Worm (Caenorhabditis elegans) whole organism, early embryonic: Measurements from ENCODE around the gene rpl-6.

Experiments used
- B0310.2 ChIP-seq: sonication (generic microtip); optimal IDR thresholded peaks from 2 replicates; lab custom pipeline; 2016; ENCODE audit warnings: mild to moderate bottlenecking, missing genetic modification characterization, missing compliant biosample characterization
- F13C5.2 ChIP-seq: sonication (generic microtip); optimal IDR thresholded peaks from 2 replicates; lab custom pipeline; 2017; ENCODE audit warnings: mild to moderate bottlenecking, missing genetic modification characterization, inconsistent platforms, missing compliant biosample characterization
- aly-1 ChIP-seq: sonication (generic microtip); optimal IDR thresholded peaks from 2 replicates; lab custom pipeline; 2016; ENCODE audit warnings: missing genetic modification characterization, missing compliant biosample characterization
- ama-1 ChIP-seq: fragments of 150-350 bp; optimal IDR thresholded peaks from 2 replicates; lab custom pipeline; 2014
- ceh-13 ChIP-seq: fragments of 200-800 bp; sonication (Bioruptor generic); optimal IDR thresholded peaks from 2 replicates; lab custom pipeline; 2018; ENCODE audit warnings: mild to moderate bottlenecking, missing genetic modification characterization, missing compliant biosample characterization
- ceh-36 ChIP-seq: sonication (generic microtip); optimal IDR thresholded peaks from 2 replicates; lab custom pipeline; 2016; ENCODE audit warnings: missing genetic modification characterization, inconsistent platforms, missing compliant biosample characterization
- ets-7 ChIP-seq: sonication (generic microtip); optimal IDR thresholded peaks from 2 replicates; lab custom pipeline; 2016; ENCODE audit warnings: missing genotype, missing genetic modification characterization, missing compliant biosample characterization
- flt-1 ChIP-seq: fragments of 200-800 bp; sonication (Bioruptor generic); IDR thresholded peaks from 2 replicates; pipeline ENCODE4 v1.3.6; 2022; ENCODE audit warnings: missing genetic modification characterization, missing compliant biosample characterization
- hmbx-1 ChIP-seq: sonication (generic microtip); optimal IDR thresholded peaks from 2 replicates; lab custom pipeline; 2016; ENCODE audit warnings: mild to moderate bottlenecking, missing genetic modification characterization, missing compliant biosample characterization
- hmg-4 ChIP-seq: fragments of 200-800 bp; sonication (Bioruptor generic); optimal IDR thresholded peaks from 2 replicates; lab custom pipeline; 2018; ENCODE audit warnings: mild to moderate bottlenecking, missing genetic modification characterization, missing compliant biosample characterization
- hnd-1 ChIP-seq: sonication (generic microtip); optimal IDR thresholded peaks from 2 replicates; lab custom pipeline; 2016; ENCODE audit warnings: missing genetic modification characterization, missing compliant biosample characterization
- pes-1 ChIP-seq: fragments of 200-800 bp; sonication (Bioruptor generic); IDR thresholded peaks from 2 replicates; pipeline ENCODE4 v1.3.6; 2022; ENCODE audit warnings: missing genetic modification reagents, missing genetic modification characterization, missing compliant biosample characterization
- scrt-1 ChIP-seq: fragments of 200-800 bp; sonication (Bioruptor generic); IDR thresholded peaks from 2 replicates; pipeline ENCODE4 v1.3.6; 2022; ENCODE audit warnings: missing genetic modification characterization, missing compliant biosample characterization
- sea-1 ChIP-seq: fragments of 200-800 bp; sonication (Bioruptor generic); conservative IDR thresholded peaks from 2 replicates; pipeline ENCODE4 v1.3.6; 2022; ENCODE audit warnings: missing genetic modification characterization, missing compliant biosample characterization
- tbx-11 ChIP-seq: fragments of 200-800 bp; sonication (Bioruptor generic); IDR thresholded peaks from 2 replicates; pipeline ENCODE4 v1.3.6; 2022; ENCODE audit warnings: missing genetic modification characterization, missing compliant biosample characterization
- tbx-37 ChIP-seq: fragments of 200-800 bp; sonication (Bioruptor generic); conservative IDR thresholded peaks from 2 replicates; pipeline ENCODE4 v1.3.6; 2022; ENCODE audit warnings: missing genetic modification reagents, missing genetic modification characterization, missing compliant biosample characterization
- tra-4 ChIP-seq: sonication (generic microtip); optimal IDR thresholded peaks from 2 replicates; lab custom pipeline; 2017; ENCODE audit warnings: missing genetic modification characterization, missing compliant biosample characterization

rpl-6 gene

ce11 chrIII:7247740-7248139, 39.5 kb downstream of the rpl-6 start, which contains the start of gene zmp-6:
zmp-6 (minus strand) TSS chrIII:7247840.
- no peak for TF ChIP-seq ceh-13 (GFP tag; lab: Kevin White, UChicago)
- TF ChIP-seq hmbx-1 (tag; lab: Kevin White, UChicago) = no peak
- TF ChIP-seq tra-4 (tag; lab: Kevin White, UChicago) = no peak
- TF ChIP-seq ama-1 = no peak
- no peak for TF ChIP-seq F13C5.2 (tag; lab: Kevin White, UChicago)
- TF ChIP-seq tbx-11 (GFP tag; lab: Robert Waterston, UW) = no peak
- no peak for TF ChIP-seq hnd-1 (tag; lab: Kevin White, UChicago)
- no peak for TF ChIP-seq tbx-37 (GFP tag; lab: Robert Waterston, UW)
- TF ChIP-seq ceh-36 = no peak
- TF ChIP-seq B0310.2 (tag; lab: Kevin White, UChicago) = no peak
- no peak for TF ChIP-seq ets-7 (tag; lab: Kevin White, UChicago)
- TF ChIP-seq sea-1 (GFP tag; lab: Robert Waterston, UW) = no peak
- TF ChIP-seq flt-1 (GFP tag; lab: Robert Waterston, UW) = no peak
- TF ChIP-seq pes-1 (GFP tag; lab: Robert Waterston, UW) = no peak
- TF ChIP-seq hmg-4 (GFP tag; lab: Kevin White, UChicago) = no peak
- TF ChIP-seq aly-1 (tag; lab: Kevin White, UChicago) = no peak
- TF ChIP-seq scrt-1 (GFP tag; lab: Robert Waterston, UW) = no peak

ce11 chrIII:7253669-7254068, 45.4 kb downstream of the rpl-6 start:
- no peak for TF ChIP-seq hmbx-1 (tag; lab: Kevin White, UChicago)
- TF ChIP-seq tbx-37 (GFP tag; lab: Robert Waterston, UW) = no peak
- TF ChIP-seq sea-1 (GFP tag; lab: Robert Waterston, UW) = no peak
- no peak for TF ChIP-seq B0310.2 (tag; lab: Kevin White, UChicago)
- TF ChIP-seq flt-1 (GFP tag; lab: Robert Waterston, UW) = no peak
- TF ChIP-seq tra-4 (tag; lab: Kevin White, UChicago) = no peak
- no peak for TF ChIP-seq ceh-36
- TF ChIP-seq hnd-1 (tag; lab: Kevin White, UChicago) = no peak
- TF ChIP-seq scrt-1 (GFP tag; lab: Robert Waterston, UW) = no peak

ce11 chrIII:7258931-7259330, 50.7 kb downstream of the rpl-6 start, which contains the start of gene B0361.4:
B0361.4 (plus strand) TSS chrIII:7258991.
- TF ChIP-seq scrt-1 (GFP tag; lab: Robert Waterston, UW) = no peak
- TF ChIP-seq pes-1 (GFP tag; lab: Robert Waterston, UW) = no peak
- TF ChIP-seq sea-1 (GFP tag; lab: Robert Waterston, UW) = no peak
- no peak for TF ChIP-seq hnd-1 (tag; lab: Kevin White, UChicago)
- TF ChIP-seq flt-1 (GFP tag; lab: Robert Waterston, UW) = no peak
- TF ChIP-seq ceh-36 = no peak
- no peak for TF ChIP-seq F13C5.2 (tag; lab: Kevin White, UChicago)
- TF ChIP-seq tbx-11 (GFP tag; lab: Robert Waterston, UW) = no peak
